Worm (Caenorhabditis elegans) whole organism, mixed stage, embryonic: ENCODE measurements around the gene srx-2.

Experiments
- M03D4.4 ChIP-seq: sonication (generic microtip); optimal IDR thresholded peaks from 2 replicates; lab custom pipeline; 2017; ENCODE audit warnings: mild to moderate bottlenecking, missing genetic modification characterization, missing compliant biosample characterization
- bed-3 ChIP-seq: fragments of 200-800 bp; sonication (Bioruptor generic); optimal IDR thresholded peaks from 3 replicates; lab custom pipeline; 2018; ENCODE audit warnings: mild to moderate bottlenecking, missing genetic modification characterization, moderate library complexity, missing compliant biosample characterization
- blmp-1 ChIP-seq: fragments of 150-350 bp; optimal IDR thresholded peaks from 2 replicates; lab custom pipeline; 2014; ENCODE audit warnings: missing biosample characterization, missing genetic modification characterization
- ceh-39 ChIP-seq: fragments of 150-350 bp; optimal IDR thresholded peaks from 2 replicates; lab custom pipeline; 2014; ENCODE audit warnings: missing biosample characterization, missing genetic modification characterization
- ceh-43 ChIP-seq: fragments of 200-800 bp; sonication (Bioruptor generic); optimal IDR thresholded peaks from 2 replicates; lab custom pipeline; 2018; ENCODE audit warnings: mild to moderate bottlenecking, missing genetic modification characterization, moderate library complexity, missing compliant biosample characterization
- ceh-83 ChIP-seq: fragments of 200-800 bp; sonication (Bioruptor generic); optimal IDR thresholded peaks from 2 replicates; lab custom pipeline; 2018; ENCODE audit warnings: mild to moderate bottlenecking, missing genetic modification characterization, missing compliant biosample characterization
- ces-1 ChIP-seq: fragments of 150-350 bp; optimal IDR thresholded peaks from 2 replicates; lab custom pipeline; 2014; ENCODE audit warnings: missing biosample characterization, missing genetic modification reagents, missing genetic modification characterization
- cnd-1 ChIP-seq: fragments of 200-800 bp; sonication (Bioruptor generic); optimal IDR thresholded peaks from 2 replicates; lab custom pipeline; 2018; ENCODE audit warnings: mild to moderate bottlenecking, missing genetic modification characterization, missing compliant biosample characterization
- drap-1 ChIP-seq: fragments of 200-800 bp; sonication (Bioruptor generic); optimal IDR thresholded peaks from 3 replicates; lab custom pipeline; 2018; ENCODE audit warnings: mild to moderate bottlenecking, missing genetic modification characterization, missing compliant biosample characterization
- elt-1 ChIP-seq: sonication (generic microtip); optimal IDR thresholded peaks from 2 replicates; lab custom pipeline; 2017; ENCODE audit warnings: missing genetic modification characterization, mild to moderate bottlenecking, missing compliant biosample characterization, antibody characterized with exemption, moderate library complexity, borderline replicate concordance; ENCODE audit not compliant: insufficient read depth
- elt-3 ChIP-seq: fragments of 150-350 bp; optimal IDR thresholded peaks from 2 replicates; lab custom pipeline; 2014; ENCODE audit warnings: missing biosample characterization, missing genetic modification characterization
- flh-1 ChIP-seq: fragments of 200-800 bp; sonication (Bioruptor generic); optimal IDR thresholded peaks from 2 replicates; lab custom pipeline; 2018; ENCODE audit warnings: mild to moderate bottlenecking, missing genetic modification characterization, moderate library complexity, missing compliant biosample characterization
- ham-2 ChIP-seq: fragments of 200-800 bp; sonication (Bioruptor generic); optimal IDR thresholded peaks from 2 replicates; lab custom pipeline; 2018; ENCODE audit warnings: mild to moderate bottlenecking, missing genetic modification characterization, missing compliant biosample characterization
- hlh-1 ChIP-seq: fragments of 150-350 bp; optimal IDR thresholded peaks from 2 replicates; lab custom pipeline; 2014; ENCODE audit warnings: missing biosample characterization, missing genetic modification reagents, missing genetic modification characterization
- lin-32 ChIP-seq: fragments of 200-800 bp; sonication (Bioruptor generic); optimal IDR thresholded peaks from 2 replicates; lab custom pipeline; 2018; ENCODE audit warnings: mild to moderate bottlenecking, missing genetic modification characterization, missing compliant biosample characterization
- lsy-2 ChIP-seq: fragments of 150-350 bp; optimal IDR thresholded peaks from 2 replicates; lab custom pipeline; 2014; ENCODE audit warnings: missing biosample characterization, missing genetic modification characterization
- mls-2 ChIP-seq: sonication (generic microtip); optimal IDR thresholded peaks from 2 replicates; lab custom pipeline; 2016; ENCODE audit warnings: mild to moderate bottlenecking, missing genetic modification characterization, moderate library complexity, missing compliant biosample characterization
- nhr-12 ChIP-seq: fragments of 150-350 bp; optimal IDR thresholded peaks from 2 replicates; lab custom pipeline; 2014; ENCODE audit warnings: missing biosample characterization, missing genetic modification characterization
- nhr-2 ChIP-seq: fragments of 150-350 bp; optimal IDR thresholded peaks from 2 replicates; lab custom pipeline; 2014; ENCODE audit warnings: missing biosample characterization, missing genetic modification characterization
- nhr-237 ChIP-seq: fragments of 150-350 bp; optimal IDR thresholded peaks from 2 replicates; lab custom pipeline; 2014; ENCODE audit warnings: missing biosample characterization, missing genetic modification characterization
- nhr-28 ChIP-seq: fragments of 150-350 bp; optimal IDR thresholded peaks from 2 replicates; lab custom pipeline; 2014; ENCODE audit warnings: missing biosample characterization, missing genetic modification characterization
- nhr-76 ChIP-seq: sonication (generic microtip); optimal IDR thresholded peaks from 2 replicates; lab custom pipeline; 2017; ENCODE audit warnings: missing biosample characterization, missing genetic modification characterization
- pha-4 ChIP-seq: fragments of 150-350 bp; optimal IDR thresholded peaks from 2 replicates; lab custom pipeline; 2018; ENCODE audit warnings: missing biosample characterization, missing genetic modification reagents, missing genetic modification characterization
- sem-2 ChIP-seq: fragments of 200-800 bp; sonication (Bioruptor generic); optimal IDR thresholded peaks from 2 replicates; lab custom pipeline; 2018; ENCODE audit warnings: mild to moderate bottlenecking, missing genetic modification characterization, missing compliant biosample characterization
- snpc-4 ChIP-seq: fragments of 150-350 bp; optimal IDR thresholded peaks from 2 replicates; lab custom pipeline; 2014; ENCODE audit warnings: missing biosample characterization, missing genetic modification characterization
- sptf-1 ChIP-seq: sonication (generic microtip); optimal IDR thresholded peaks from 2 replicates; lab custom pipeline; 2017; ENCODE audit warnings: mild to moderate bottlenecking, missing genetic modification characterization, moderate library complexity, missing compliant biosample characterization
- tbx-8 ChIP-seq: fragments of 200-800 bp; sonication (Bioruptor generic); optimal IDR thresholded peaks from 2 replicates; lab custom pipeline; 2018; ENCODE audit warnings: mild to moderate bottlenecking, missing genetic modification characterization, moderate library complexity, missing compliant biosample characterization
- unc-120 ChIP-seq: sonication (generic microtip); optimal IDR thresholded peaks from 2 replicates; lab custom pipeline; 2017; ENCODE audit warnings: missing genetic modification characterization, missing compliant biosample characterization; ENCODE audit not compliant: poor library complexity, severe bottlenecking
- unc-39 ChIP-seq: fragments of 150-350 bp; optimal IDR thresholded peaks from 2 replicates; lab custom pipeline; 2014; ENCODE audit warnings: missing biosample characterization, missing genetic modification characterization
- unc-62 ChIP-seq: fragments of 150-350 bp; optimal IDR thresholded peaks from 2 replicates; lab custom pipeline; 2014; ENCODE audit warnings: missing biosample characterization, missing genetic modification reagents, missing genetic modification characterization
- zip-8 ChIP-seq: fragments of 150-350 bp; optimal IDR thresholded peaks from 2 replicates; lab custom pipeline; 2014; ENCODE audit warnings: missing biosample characterization, missing genetic modification characterization
- ztf-11 ChIP-seq: fragments of 150-350 bp; optimal IDR thresholded peaks from 2 replicates; lab custom pipeline; 2014; ENCODE audit warnings: missing biosample characterization, missing genetic modification characterization

Gene srx-2

ce11 chrV:9033267-9033666 lies 24.0 kb downstream of the srx-2 start, which contains the start of gene C25E10.4:
C25E10.4 (plus strand) TSS chrV:9033567.
- TF ChIP-seq unc-62 (GFP tag; lab: Kevin White, UChicago) (no peak), nhr-12 (tag; lab: Kevin White, UChicago) (no peak), blmp-1 (no peak), sem-2 (no peak), nhr-28 (no peak), elt-3 (tag; lab: Kevin White, UChicago) (no peak), hlh-1 (tag; lab: Kevin White, UChicago) (no peak), lsy-2 (no peak), unc-120 (tag; lab: Kevin White, UChicago) (no peak), elt-1 (tag; lab: Kevin White, UChicago) (no peak), unc-39 (tag; lab: Kevin White, UChicago) (no peak), tbx-8 (no peak)

- TF ChIP-seq elt-3 (tag; lab: Kevin White, UChicago) (no peak), nhr-237 (tag; lab: Kevin White, UChicago) (no peak), nhr-2 (tag; lab: Kevin White, UChicago) (no peak), unc-120 (tag; lab: Kevin White, UChicago) (no peak), ceh-43 (no peak), elt-1 (tag; lab: Kevin White, UChicago) (no peak), ceh-39 (tag; lab: Kevin White, UChicago) (no peak), flh-1 (no peak), nhr-28 (no peak), lin-32 (GFP tag; lab: Kevin White, UChicago) (no peak), ztf-11 (no peak), nhr-76 (tag; lab: Kevin White, UChicago) (no peak), hlh-1 (tag; lab: Kevin White, UChicago) (no peak), ham-2 (GFP tag; lab: Kevin White, UChicago) (no peak), lsy-2 (no peak), ces-1 (GFP tag; lab: Kevin White, UChicago) (no peak), blmp-1 (no peak), cnd-1 (tag; lab: Kevin White, UChicago) (no peak)
- TF ChIP-seq, all 35 proteins: peak for 0
Measured at ce11 chrV:9035685-9036084, 26.4 kb downstream of the srx-2 start, which contains the start of gene srsx-34. srsx-34 (plus strand) TSS chrV:9035985.

ce11 chrV:9041030-9041429 lies 31.8 kb downstream of the srx-2 start, which contains the start of gene cyp-33B1:
cyp-33B1 (plus strand) TSS chrV:9041330.
- no peak for TF ChIP-seq zip-8
- TF ChIP-seq elt-1 (tag; lab: Kevin White, UChicago): no peak
- no peak for TF ChIP-seq sptf-1
- no peak for TF ChIP-seq pha-4 (tag; lab: Kevin White, UChicago)
- no peak for TF ChIP-seq ztf-11
- no peak for TF ChIP-seq drap-1
- TF ChIP-seq ces-1 (GFP tag; lab: Kevin White, UChicago): no peak
- TF ChIP-seq flh-1: no peak
- no peak for TF ChIP-seq hlh-1 (tag; lab: Kevin White, UChicago)
- TF ChIP-seq bed-3 (GFP tag; lab: Kevin White, UChicago): no peak
- TF ChIP-seq unc-62 (GFP tag; lab: Kevin White, UChicago): no peak
- TF ChIP-seq nhr-237 (tag; lab: Kevin White, UChicago): no peak
- TF ChIP-seq ceh-83 (GFP tag; lab: Kevin White, UChicago): no peak
- no peak for TF ChIP-seq M03D4.4 (tag; lab: Kevin White, UChicago)
- no peak for TF ChIP-seq mls-2 (tag; lab: Kevin White, UChicago)
- TF ChIP-seq nhr-2 (tag; lab: Kevin White, UChicago): no peak

- TF ChIP-seq snpc-4 (no peak), M03D4.4 (tag; lab: Kevin White, UChicago) (no peak), sptf-1 (no peak), ztf-11 (no peak), hlh-1 (tag; lab: Kevin White, UChicago) (no peak), ham-2 (GFP tag; lab: Kevin White, UChicago) (no peak)
Measured at ce11 chrV:9044871-9045270, 35.6 kb downstream of the srx-2 start, which contains the start of gene nhr-30. nhr-30 (plus strand) TSS chrV:9045171.
